Fruit fly (Drosophila melanogaster) whole organism, embryonic: ENCODE results near the gene CG8891.
A peak's percentile ranks its signal among the peaks of the same experiment; 100 is the strongest.

ENCODE experiments used
- Abd-B ChIP-seq: fragments of 200-800 bp; sonication (Bioruptor generic); optimal IDR thresholded peaks from 2 replicates; lab custom pipeline; 2018; ENCODE audit warnings: missing biosample characterization, mild to moderate bottlenecking, missing genetic modification characterization, moderate library complexity
- Bdp1 ChIP-seq: fragments of 200-800 bp; sonication (Bioruptor generic); optimal IDR thresholded peaks from 3 replicates; lab custom pipeline; 2016; ENCODE audit warnings: missing biosample characterization, missing genetic modification characterization
- BtbVII ChIP-seq: fragments of 200-800 bp; sonication (Bioruptor generic); optimal IDR thresholded peaks from 3 replicates; lab custom pipeline; 2017; ENCODE audit warnings: missing biosample characterization, mild to moderate bottlenecking, missing genetic modification characterization
- CG11093 ChIP-seq: fragments of 200-800 bp; sonication (Bioruptor generic); IDR thresholded peaks from 3 replicates; pipeline ENCODE4 v1.3.6; 2022; ENCODE audit warnings: missing biosample characterization, missing genetic modification characterization
- CG12299 ChIP-seq: fragments of 200-800 bp; sonication (Bioruptor generic); optimal IDR thresholded peaks from 2 replicates; lab custom pipeline; 2018; ENCODE audit warnings: missing biosample characterization, mild to moderate bottlenecking, missing genetic modification characterization
- CG13287 ChIP-seq: fragments of 200-800 bp; sonication (Bioruptor generic); IDR thresholded peaks from 2 replicates; pipeline ENCODE4 v1.3.6; 2022; ENCODE audit warnings: missing biosample characterization, missing genetic modification characterization; ENCODE audit not compliant: partially characterized antibody
- CG1529 ChIP-seq: fragments of 200-800 bp; sonication (Bioruptor generic); optimal IDR thresholded peaks from 3 replicates; lab custom pipeline; 2018; ENCODE audit warnings: missing biosample characterization, missing genetic modification characterization
- CG15479 ChIP-seq: fragments of 200-800 bp; sonication (Bioruptor generic); optimal IDR thresholded peaks from 3 replicates; lab custom pipeline; 2019; ENCODE audit warnings: missing biosample characterization, mild to moderate bottlenecking, missing genetic modification characterization, moderate library complexity
- CG17186 ChIP-seq: fragments of 200-800 bp; sonication (Bioruptor generic); optimal IDR thresholded peaks from 3 replicates; lab custom pipeline; 2017; ENCODE audit warnings: missing biosample characterization, missing genetic modification reagents, missing genetic modification characterization
- CG18619 ChIP-seq: fragments of 200-800 bp; sonication (Bioruptor generic); optimal IDR thresholded peaks from 3 replicates; lab custom pipeline; 2017; ENCODE audit warnings: missing biosample characterization, mild to moderate bottlenecking, missing genetic modification characterization
- CG2116 ChIP-seq: fragments of 200-800 bp; sonication (Bioruptor generic); optimal IDR thresholded peaks from 3 replicates; lab custom pipeline; 2018; ENCODE audit warnings: missing biosample characterization, mild to moderate bottlenecking, missing genetic modification characterization
- CG2889 ChIP-seq: fragments of 200-800 bp; sonication (Bioruptor generic); IDR thresholded peaks from 3 replicates; pipeline ENCODE4 v1.3.6; 2022; ENCODE audit warnings: missing biosample characterization, missing genetic modification characterization
- CG30431 ChIP-seq: fragments of 200-800 bp; sonication (Bioruptor generic); optimal IDR thresholded peaks from 2 replicates; lab custom pipeline; 2017; ENCODE audit warnings: missing biosample characterization, missing genetic modification characterization
- CG32532 ChIP-seq: fragments of 200-800 bp; sonication (Bioruptor generic); IDR thresholded peaks from 2 replicates; pipeline ENCODE4 v1.3.6; 2022; ENCODE audit warnings: missing biosample characterization, missing genetic modification characterization
- CG32772 ChIP-seq: fragments of 200-800 bp; sonication (Bioruptor generic); IDR thresholded peaks from 2 replicates; pipeline ENCODE4 v1.3.6; 2022; ENCODE audit warnings: missing biosample characterization, missing genetic modification characterization
- CG33557 ChIP-seq: fragments of 200-800 bp; sonication (Bioruptor generic); optimal IDR thresholded peaks from 2 replicates; lab custom pipeline; 2019; ENCODE audit warnings: missing biosample characterization, mild to moderate bottlenecking, missing genetic modification characterization, moderate library complexity
- CG4424 ChIP-seq: fragments of 200-800 bp; sonication (Bioruptor generic); optimal IDR thresholded peaks from 3 replicates; lab custom pipeline; 2016; ENCODE audit warnings: missing biosample characterization, missing genetic modification characterization
- CG7839 ChIP-seq: fragments of 200-800 bp; sonication (Bioruptor generic); optimal IDR thresholded peaks from 3 replicates; lab custom pipeline; 2018; ENCODE audit warnings: missing biosample characterization, mild to moderate bottlenecking, missing genetic modification characterization, moderate library complexity
- CG8478 ChIP-seq: fragments of >200 bp; optimal IDR thresholded peaks from 2 replicates; lab custom pipeline; 2018
- Eip74EF ChIP-seq, 2 experiments: fragments of 200-800 bp in 1 of 2; fragments of >200 bp in 1 of 2; sonication (Bioruptor generic) in 1 of 2; optimal IDR thresholded peaks; 2 replicates each; lab custom pipeline; 2017 to 2019; ENCODE audit warnings: missing biosample characterization in 2 of 2, missing genetic modification characterization in 2 of 2, mild to moderate bottlenecking in 1 of 2, moderate library complexity in 1 of 2
- Fer1 ChIP-seq: fragments of 200-800 bp; sonication (Bioruptor generic); optimal IDR thresholded peaks from 2 replicates; lab custom pipeline; 2017; ENCODE audit warnings: missing biosample characterization, mild to moderate bottlenecking, missing genetic modification characterization
- Fer3 ChIP-seq: fragments of 200-800 bp; sonication (Bioruptor generic); optimal IDR thresholded peaks from 2 replicates; lab custom pipeline; 2018; ENCODE audit warnings: missing biosample characterization, mild to moderate bottlenecking, missing genetic modification characterization, moderate library complexity
- Lim3 ChIP-seq: fragments of 200-800 bp; sonication (Bioruptor generic); IDR thresholded peaks from 2 replicates; pipeline ENCODE4 v1.3.6; 2022; ENCODE audit warnings: missing biosample characterization, missing genetic modification characterization
- Neu2 ChIP-seq: fragments of 200-800 bp; sonication (Bioruptor generic); optimal IDR thresholded peaks from 3 replicates; lab custom pipeline; 2016; ENCODE audit warnings: missing biosample characterization, missing genetic modification characterization, borderline replicate concordance
- NfI ChIP-seq: fragments of 200-800 bp; sonication (Bioruptor generic); optimal IDR thresholded peaks from 3 replicates; lab custom pipeline; 2018; ENCODE audit warnings: missing biosample characterization, mild to moderate bottlenecking, missing genetic modification characterization, moderate library complexity
- Oaz ChIP-seq: fragments of 200-800 bp; sonication (Bioruptor generic); IDR thresholded peaks from 2 replicates; pipeline ENCODE4 v1.3.6; 2022; ENCODE audit warnings: missing biosample characterization, missing genetic modification characterization
- Opbp ChIP-seq: fragments of 200-800 bp; sonication (Bioruptor generic); IDR thresholded peaks from 3 replicates; pipeline ENCODE4 v1.3.6; 2022; ENCODE audit warnings: missing biosample characterization, missing genetic modification characterization; ENCODE audit not compliant: partially characterized antibody
- Sox102F ChIP-seq: fragments of 200-800 bp; sonication (Bioruptor generic); optimal IDR thresholded peaks from 2 replicates; lab custom pipeline; 2018; ENCODE audit warnings: missing biosample characterization, mild to moderate bottlenecking, missing genetic modification characterization, moderate library complexity
- Sry-β ChIP-seq: fragments of 200-800 bp; sonication (Bioruptor generic); optimal IDR thresholded peaks from 2 replicates; lab custom pipeline; 2018; ENCODE audit warnings: missing biosample characterization, mild to moderate bottlenecking, missing genetic modification characterization, moderate library complexity
- TFAM ChIP-seq: fragments of 200-800 bp; sonication (Bioruptor generic); optimal IDR thresholded peaks from 2 replicates; lab custom pipeline; 2017; ENCODE audit warnings: missing biosample characterization, missing genetic modification characterization, inconsistent platforms
- al ChIP-seq: fragments of 200-800 bp; sonication (Bioruptor generic); IDR thresholded peaks from 2 replicates; pipeline ENCODE4 v1.3.6; 2022; ENCODE audit warnings: missing biosample characterization, missing genetic modification characterization
- ara ChIP-seq: fragments of 200-800 bp; sonication (Bioruptor generic); IDR thresholded peaks from 2 replicates; pipeline ENCODE4 v1.3.6; 2022; ENCODE audit warnings: missing biosample characterization, missing genetic modification characterization
- cad ChIP-seq: fragments of >200 bp; optimal IDR thresholded peaks from 2 replicates; lab custom pipeline; 2017; ENCODE audit warnings: missing biosample characterization, missing genetic modification characterization
- dmrt11E ChIP-seq: fragments of 200-800 bp; sonication (Bioruptor generic); optimal IDR thresholded peaks from 3 replicates; lab custom pipeline; 2018; ENCODE audit warnings: missing biosample characterization, mild to moderate bottlenecking, missing genetic modification characterization, moderate library complexity
- dpn ChIP-seq, 2 experiments: fragments of 200-800 bp; sonication (Bioruptor generic); optimal IDR thresholded peaks; 3 replicates each; lab custom pipeline; 2016; ENCODE audit warnings: missing biosample characterization in 2 of 2, missing genetic modification characterization in 2 of 2
- eyg ChIP-seq: fragments of 200-800 bp; sonication (Bioruptor generic); optimal IDR thresholded peaks from 3 replicates; lab custom pipeline; 2016; ENCODE audit warnings: missing biosample characterization, missing genetic modification characterization
- fru ChIP-seq: fragments of >200 bp; optimal IDR thresholded peaks from 2 replicates; lab custom pipeline; 2017
- grau ChIP-seq: fragments of 200-800 bp; optimal IDR thresholded peaks from 3 replicates; lab custom pipeline; 2019; ENCODE audit warnings: missing biosample characterization, mild to moderate bottlenecking, missing genetic modification characterization, moderate library complexity
- gsb-n ChIP-seq: fragments of 200-800 bp; sonication (Bioruptor generic); optimal IDR thresholded peaks from 3 replicates; lab custom pipeline; 2018; ENCODE audit warnings: missing biosample characterization, mild to moderate bottlenecking, missing genetic modification characterization
- kni ChIP-seq: fragments of 200-800 bp; sonication (Bioruptor generic); optimal IDR thresholded peaks from 3 replicates; lab custom pipeline; 2017; ENCODE audit warnings: mild to moderate bottlenecking, missing biosample characterization, missing genetic modification reagents, missing genetic modification characterization
- lab ChIP-seq: fragments of 200-800 bp; sonication (Bioruptor generic); optimal IDR thresholded peaks from 3 replicates; lab custom pipeline; 2017; ENCODE audit warnings: missing biosample characterization, missing genetic modification characterization, mild to moderate bottlenecking, moderate library complexity, missing genetic modification reagents
- pita ChIP-seq: fragments of 200-800 bp; sonication (Bioruptor generic); optimal IDR thresholded peaks from 2 replicates; lab custom pipeline; 2017; ENCODE audit warnings: missing biosample characterization, mild to moderate bottlenecking, missing genetic modification characterization
- rib ChIP-seq: fragments of 200-800 bp; sonication (Bioruptor generic); IDR thresholded peaks from 2 replicates; pipeline ENCODE4 v1.3.6; 2022; ENCODE audit warnings: missing biosample characterization, missing genetic modification characterization
- slp2 ChIP-seq: fragments of 200-800 bp; sonication (Bioruptor generic); optimal IDR thresholded peaks from 2 replicates; lab custom pipeline; 2016; ENCODE audit warnings: missing biosample characterization, missing genetic modification characterization
- ssp ChIP-seq: fragments of 200-800 bp; sonication (Bioruptor generic); IDR thresholded peaks from 2 replicates; pipeline ENCODE4 v1.3.6; 2022; ENCODE audit warnings: missing biosample characterization, missing genetic modification characterization
- stwl ChIP-seq: fragments of 200-800 bp; sonication (Bioruptor generic); optimal IDR thresholded peaks from 3 replicates; lab custom pipeline; 2018; ENCODE audit warnings: missing biosample characterization, mild to moderate bottlenecking, missing genetic modification characterization, moderate library complexity
- tll ChIP-seq, 2 experiments: fragments of 200-800 bp in 1 of 2; fragments of >200 bp in 1 of 2; sonication (Bioruptor generic) in 1 of 2; optimal IDR thresholded peaks; 2 replicates each; lab custom pipeline; 2017 to 2019; ENCODE audit warnings: missing biosample characterization in 2 of 2, missing genetic modification characterization in 2 of 2, mild to moderate bottlenecking in 1 of 2, moderate library complexity in 1 of 2
- zfh2 ChIP-seq: fragments of 200-800 bp; sonication (Bioruptor generic); optimal IDR thresholded peaks from 2 replicates; lab custom pipeline; 2016; ENCODE audit warnings: missing biosample characterization, missing genetic modification characterization

The CG8891 gene

DNA sequence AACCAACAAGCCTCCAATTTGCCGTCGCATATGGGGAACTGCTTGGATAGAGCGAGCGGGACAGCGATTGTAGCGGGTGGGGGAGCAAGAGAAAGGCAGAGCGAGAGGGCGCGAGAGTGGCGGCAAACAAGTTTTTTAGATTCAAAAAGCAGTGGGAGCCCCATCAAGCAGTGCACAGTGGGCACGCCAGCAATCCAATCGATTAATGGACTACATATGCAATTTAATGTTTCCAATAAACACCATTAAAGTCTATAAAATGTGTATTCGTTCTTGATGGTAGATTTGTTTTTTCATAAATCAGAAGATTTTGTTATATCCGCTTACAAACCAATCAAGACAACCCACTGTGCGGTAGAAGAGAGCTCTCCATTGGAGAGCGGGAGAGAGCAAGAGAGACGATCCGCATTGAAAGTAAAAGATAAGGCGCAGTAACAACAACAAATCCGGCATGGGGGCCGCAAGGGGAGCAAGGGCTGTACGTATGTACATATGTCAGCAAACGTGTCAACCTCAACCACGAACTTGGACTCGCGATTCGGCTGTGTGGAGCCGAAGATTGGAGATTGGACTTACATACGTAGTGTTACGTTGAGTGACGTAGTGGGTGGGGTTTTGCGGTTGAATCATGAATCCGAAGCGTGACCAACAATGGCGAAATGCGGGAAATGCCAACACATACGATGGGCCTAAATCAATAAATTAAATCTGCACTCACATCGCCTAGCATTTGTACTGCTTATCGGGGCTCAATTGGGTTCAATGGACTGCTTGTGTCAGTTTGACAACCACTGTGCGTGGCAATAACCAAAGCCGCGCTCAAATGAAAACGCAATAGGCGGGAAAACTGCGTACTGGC lies 18.5 kb upstream of the CG8891 start (continued):
- TF ChIP-seq CG4424 (GFP tag; lab: Kevin White, UChicago) (peak; percentile 99), gsb-n (tag; lab: Kevin White, UChicago) (peak; percentile 99), CG18619 (GFP tag; lab: Kevin White, UChicago) (peak; percentile 98), Fer1 (GFP tag; lab: Kevin White, UChicago) (peak; percentile 98), NfI (peak; percentile 99), ssp (GFP tag; lab: Robert Waterston, UW) (peak; percentile 95), Sry-β (GFP tag; lab: Kevin White, UChicago) (peak; percentile 78), Lim3 (GFP tag; lab: Robert Waterston, UW) (peak; percentile 99; the same call in 1 of the 2 replicates), CG8478 (lab: Kevin White, UChicago) (peak; percentile 94), CG30431 (GFP tag; lab: Kevin White, UChicago) (peak; percentile 99), BtbVII (peak; percentile 98), cad (peak; percentile 60), Opbp (GFP tag; lab: Robert Waterston, UW) (peak; percentile 66; the same call in 2 of the 3 replicates), CG32532 (GFP tag; lab: Robert Waterston, UW) (peak; percentile 99), Neu2 (peak; percentile 94), Abd-B (GFP tag; lab: Kevin White, UChicago) (no peak), dpn (GFP tag; optimal IDR thresholded peaks at IDR 0.05; lab: Kevin White, UChicago) (peak; percentile 99), ara (GFP tag; lab: Robert Waterston, UW) (peak; percentile 99), Bdp1 (GFP tag; lab: Kevin White, UChicago) (peak; percentile 94), CG13287 (peak; percentile 69), tll (GFP tag; optimal IDR thresholded peaks at IDR 0.05; lab: Kevin White, UChicago) (no peak), CG17186 (GFP tag; lab: Kevin White, UChicago) (peak; percentile 97), kni (peak; percentile 96), rib (peak; percentile 97), lab (peak; percentile 99), Sox102F (GFP tag; lab: Kevin White, UChicago) (peak; percentile 99), al (GFP tag; lab: Robert Waterston, UW) (peak; percentile 99), slp2 (GFP tag; lab: Kevin White, UChicago) (peak; percentile 99), Eip74EF (GFP tag; optimal IDR thresholded peaks at IDR 0.05; lab: Kevin White, UChicago) (peak; percentile 91 to 97), TFAM (GFP tag; lab: Kevin White, UChicago) (peak; percentile 94), CG11093 (GFP tag; lab: Robert Waterston, UW) (peak; percentile 99), CG7839 (tag; lab: Kevin White, UChicago) (peak; percentile 99), dmrt11E (tag; lab: Kevin White, UChicago) (peak; percentile 99), CG2889 (GFP tag; lab: Robert Waterston, UW) (peak; percentile 99), Oaz (GFP tag; lab: Robert Waterston, UW) (peak; percentile 98), CG32772 (peak; percentile 99), fru (lab: Kevin White, UChicago) (no peak), eyg (GFP tag; lab: Kevin White, UChicago) (peak; percentile 98), grau (tag; lab: Kevin White, UChicago) (peak; percentile 98), stwl (peak; percentile 81), Fer3 (peak; percentile 99), CG2116 (GFP tag; lab: Kevin White, UChicago) (peak; percentile 88), zfh2 (GFP tag; lab: Kevin White, UChicago) (peak; percentile 99), CG33557 (GFP tag; lab: Kevin White, UChicago) (peak; percentile 98), CG1529 (GFP tag; lab: Kevin White, UChicago) (peak; percentile 99), CG12299 (tag; lab: Kevin White, UChicago) (peak; percentile 97), CG15479 (no peak), pita (GFP tag; lab: Kevin White, UChicago) (no peak)
